Fruit fly (Drosophila melanogaster) Kc167 (cell line): ENCODE measurements around the gene Sptr.

ENCODE experiments used
- Myc ChIP-seq: fragments of >200 bp; optimal IDR thresholded peaks from 2 replicates; lab custom pipeline; 2017; ENCODE audit warnings: missing external identifiers
- Sin3A ChIP-seq: fragments of >200 bp; optimal IDR thresholded peaks from 2 replicates; lab custom pipeline; 2018; ENCODE audit warnings: missing external identifiers
- h ChIP-seq: fragments of >200 bp; optimal IDR thresholded peaks from 3 replicates; lab custom pipeline; 2018; ENCODE audit warnings: missing external identifiers
- insv ChIP-seq: fragments of >200 bp; optimal IDR thresholded peaks from 3 replicates; lab custom pipeline; 2018; ENCODE audit warnings: missing external identifiers
- psq ChIP-seq: fragments of >200 bp; optimal IDR thresholded peaks from 2 replicates; lab custom pipeline; 2017; ENCODE audit warnings: missing external identifiers
- ttk ChIP-seq: sonication (Bioruptor generic); optimal IDR thresholded peaks from 2 replicates; lab custom pipeline; 2017; ENCODE audit warnings: missing external identifiers

- TF ChIP-seq insv = no peak
- TF ChIP-seq psq = no peak
- TF ChIP-seq h (lab: Kevin White, UChicago) = no peak
- no peak for TF ChIP-seq Sin3A (lab: Kevin White, UChicago)
- TF ChIP-seq ttk (lab: Kevin White, UChicago) = no peak
- TF ChIP-seq Myc (lab: Kevin White, UChicago) = no peak
Measured at dm6 chrX:8459452-8460040, 4.7 kb downstream of the Sptr start.
